Worm (Caenorhabditis elegans) whole organism, young adult: ENCODE results near the gene fkb-1.

Experiments used
- C06A6.2 ChIP-seq: fragments of 200-800 bp; sonication (Bioruptor generic); conservative IDR thresholded peaks from 2 replicates; pipeline ENCODE4 v1.3.6; 2022; ENCODE audit warnings: missing genetic modification characterization, missing compliant biosample characterization
- D2030.7 ChIP-seq: fragments of 200-800 bp; sonication (Bioruptor generic); IDR thresholded peaks from 2 replicates; pipeline ENCODE4 v1.3.6; 2022; ENCODE audit warnings: missing genetic modification reagents, missing genetic modification characterization, missing compliant biosample characterization
- F37B4.10 ChIP-seq: fragments of 200-800 bp; sonication (Bioruptor generic); IDR thresholded peaks from 2 replicates; pipeline ENCODE4 v1.3.6; 2022; ENCODE audit warnings: missing genetic modification characterization, missing compliant biosample characterization
- F49E8.2 ChIP-seq: sonication (generic microtip); optimal IDR thresholded peaks from 3 replicates; lab custom pipeline; 2017; ENCODE audit warnings: missing genetic modification characterization, mild to moderate bottlenecking, missing compliant biosample characterization, antibody characterized with exemption, moderate library complexity; ENCODE audit not compliant: insufficient read depth
- F52B5.7 ChIP-seq: sonication (generic microtip); optimal IDR thresholded peaks from 2 replicates; lab custom pipeline; 2016; ENCODE audit warnings: mild to moderate bottlenecking, missing genetic modification characterization, missing compliant biosample characterization
- F57C9.4 ChIP-seq: sonication (generic microtip); optimal IDR thresholded peaks from 2 replicates; lab custom pipeline; 2017; ENCODE audit warnings: mild to moderate bottlenecking, missing genetic modification characterization, missing compliant biosample characterization
- K11D2.4 ChIP-seq: fragments of 200-800 bp; sonication (Bioruptor generic); IDR thresholded peaks from 2 replicates; pipeline ENCODE4 v1.3.6; 2022; ENCODE audit warnings: missing genetic modification reagents, missing genetic modification characterization, missing compliant biosample characterization
- Y53G8AR.9 ChIP-seq: fragments of 200-800 bp; sonication (Bioruptor generic); conservative IDR thresholded peaks from 2 replicates; pipeline ENCODE4 v1.3.6; 2022; ENCODE audit warnings: missing genetic modification reagents, missing genetic modification characterization, missing compliant biosample characterization
- Y56A3A.18 ChIP-seq: fragments of 200-800 bp; sonication (Bioruptor generic); IDR thresholded peaks from 2 replicates; pipeline ENCODE4 v1.3.6; 2022; ENCODE audit warnings: missing genetic modification reagents, missing genetic modification characterization, missing compliant biosample characterization
- Y67H2A.10 ChIP-seq: fragments of 200-800 bp; sonication (Bioruptor generic); conservative IDR thresholded peaks from 2 replicates; pipeline ENCODE4 v1.3.6; 2022; ENCODE audit warnings: missing genetic modification reagents, missing genetic modification characterization, missing compliant biosample characterization
- akir-1 ChIP-seq: fragments of 200-800 bp; sonication (Bioruptor generic); optimal IDR thresholded peaks from 2 replicates; lab custom pipeline; 2018; ENCODE audit warnings: mild to moderate bottlenecking, missing genetic modification characterization, moderate library complexity, missing compliant biosample characterization
- ama-1 ChIP-seq, 3 experiments: fragments of 150-350 bp in 1 of 3; sonication (generic microtip) in 2 of 3; optimal IDR thresholded peaks; 2 replicates each; lab custom pipeline; 2014 to 2018; ENCODE audit warnings: missing biosample characterization in 2 of 3, missing genetic modification characterization in 2 of 3, missing genetic modification reagents in 2 of 3
- cebp-1 ChIP-seq, 2 experiments: fragments of 200-800 bp in 1 of 2; sonication (Bioruptor generic) in 1 of 2; sonication (generic microtip) in 1 of 2; IDR thresholded peaks in 1 of 2; optimal IDR thresholded peaks in 1 of 2; 2 replicates each; pipeline versions ENCODE4 v1.3.6 to Lab custom; 2017 to 2022; ENCODE audit warnings: missing compliant biosample characterization in 2 of 2, missing genetic modification characterization in 2 of 2, mild to moderate bottlenecking in 1 of 2, missing genetic modification reagents in 1 of 2, moderate library complexity in 1 of 2
- die-1 ChIP-seq: sonication (generic microtip); optimal IDR thresholded peaks from 2 replicates; lab custom pipeline; 2016; ENCODE audit warnings: missing genotype, mild to moderate bottlenecking, missing genetic modification characterization, missing compliant biosample characterization
- dpl-1 ChIP-seq: fragments of 150-350 bp; optimal IDR thresholded peaks from 2 replicates; lab custom pipeline; 2014; ENCODE audit warnings: missing biosample characterization, missing genetic modification reagents, missing genetic modification characterization
- egl-18 ChIP-seq: fragments of 200-800 bp; sonication (Bioruptor generic); IDR thresholded peaks from 2 replicates; pipeline ENCODE4 v1.3.6; 2022; ENCODE audit warnings: missing genetic modification reagents, missing genetic modification characterization, missing compliant biosample characterization
- egl-44 ChIP-seq: fragments of 200-800 bp; sonication (Bioruptor generic); IDR thresholded peaks from 2 replicates; pipeline ENCODE4 v1.3.6; 2022; ENCODE audit warnings: missing genetic modification reagents, missing genetic modification characterization, missing compliant biosample characterization
- egrh-3 ChIP-seq: fragments of 200-800 bp; sonication (Bioruptor generic); IDR thresholded peaks from 2 replicates; pipeline ENCODE4 v1.3.6; 2022; ENCODE audit warnings: missing genetic modification reagents, missing genetic modification characterization, missing compliant biosample characterization
- ekl-4 ChIP-seq: fragments of 200-800 bp; sonication (Bioruptor generic); IDR thresholded peaks from 2 replicates; pipeline ENCODE4 v1.3.6; 2022; ENCODE audit warnings: missing genetic modification reagents, missing genetic modification characterization, missing compliant biosample characterization
- fkh-3 ChIP-seq: sonication (generic microtip); optimal IDR thresholded peaks from 2 replicates; lab custom pipeline; 2016; ENCODE audit warnings: mild to moderate bottlenecking, missing genetic modification characterization, missing compliant biosample characterization
- gei-17 ChIP-seq: fragments of 200-800 bp; sonication (Bioruptor generic); optimal IDR thresholded peaks from 2 replicates; lab custom pipeline; 2018; ENCODE audit warnings: mild to moderate bottlenecking, missing genetic modification characterization, missing compliant biosample characterization
- hlh-12 ChIP-seq: sonication (generic microtip); optimal IDR thresholded peaks from 2 replicates; lab custom pipeline; 2016; ENCODE audit warnings: missing genetic modification characterization, missing compliant biosample characterization
- hlh-26 ChIP-seq: fragments of 200-800 bp; sonication (Bioruptor generic); conservative IDR thresholded peaks from 2 replicates; pipeline ENCODE4 v1.3.6; 2022; ENCODE audit warnings: missing genetic modification reagents, missing genetic modification characterization, missing compliant biosample characterization
- hmg-1.2 ChIP-seq: fragments of 200-800 bp; sonication (Bioruptor generic); IDR thresholded peaks from 2 replicates; pipeline ENCODE4 v1.3.6; 2022; ENCODE audit warnings: missing genetic modification reagents, missing genetic modification characterization, missing compliant biosample characterization
- hrde-1 ChIP-seq: sonication (generic microtip); optimal IDR thresholded peaks from 2 replicates; lab custom pipeline; 2016; ENCODE audit warnings: missing genetic modification characterization, mild to moderate bottlenecking, missing compliant biosample characterization, moderate library complexity, missing genotype, missing genetic modification reagents, borderline replicate concordance
- hsf-1 ChIP-seq: fragments of 200-800 bp; sonication (Bioruptor generic); IDR thresholded peaks from 2 replicates; pipeline ENCODE4 v1.3.6; 2022; ENCODE audit warnings: missing genetic modification reagents, missing genetic modification characterization, missing compliant biosample characterization
- lag-1 ChIP-seq: fragments of 200-800 bp; sonication (Bioruptor generic); IDR thresholded peaks from 2 replicates; pipeline ENCODE4 v1.3.6; 2022; ENCODE audit warnings: missing genetic modification reagents, missing genetic modification characterization, missing compliant biosample characterization
- let-607 ChIP-seq, 2 experiments: fragments of 200-800 bp in 1 of 2; sonication (Bioruptor generic) in 1 of 2; sonication (generic microtip) in 1 of 2; optimal IDR thresholded peaks; 2 replicates each; lab custom pipeline; 2016 to 2018; ENCODE audit warnings: mild to moderate bottlenecking in 2 of 2, missing compliant biosample characterization in 2 of 2, missing genetic modification characterization in 2 of 2, moderate library complexity in 2 of 2, missing genotype in 1 of 2
- lin-26 ChIP-seq: fragments of 200-800 bp; sonication (Bioruptor generic); IDR thresholded peaks from 2 replicates; pipeline ENCODE4 v1.3.6; 2022; ENCODE audit warnings: missing genetic modification reagents, missing genetic modification characterization, missing compliant biosample characterization
- lin-40 ChIP-seq: sonication (generic microtip); optimal IDR thresholded peaks from 2 replicates; lab custom pipeline; 2016; ENCODE audit warnings: missing genetic modification characterization, mild to moderate bottlenecking, missing compliant biosample characterization, missing genotype, missing genetic modification reagents
- lsy-27 ChIP-seq: sonication (generic microtip); optimal IDR thresholded peaks from 2 replicates; lab custom pipeline; 2017; ENCODE audit warnings: missing genetic modification characterization, mild to moderate bottlenecking, missing compliant biosample characterization, antibody characterized with exemption, missing genotype, borderline replicate concordance; ENCODE audit not compliant: insufficient read depth
- madf-3 ChIP-seq: fragments of 200-800 bp; sonication (Bioruptor generic); IDR thresholded peaks from 2 replicates; pipeline ENCODE4 v1.3.6; 2022; ENCODE audit warnings: missing genetic modification reagents, missing genetic modification characterization, missing compliant biosample characterization
- nfyb-1 ChIP-seq: fragments of 200-800 bp; sonication (Bioruptor generic); IDR thresholded peaks from 2 replicates; pipeline ENCODE4 v1.3.6; 2022; ENCODE audit warnings: missing genetic modification reagents, missing genetic modification characterization, missing compliant biosample characterization
- nhr-80 ChIP-seq: sonication (generic microtip); optimal IDR thresholded peaks from 2 replicates; lab custom pipeline; 2016; ENCODE audit warnings: missing genetic modification characterization, missing compliant biosample characterization
- pbrm-1 ChIP-seq: fragments of 200-800 bp; sonication (Bioruptor generic); IDR thresholded peaks from 2 replicates; pipeline ENCODE4 v1.3.6; 2022; ENCODE audit warnings: missing genetic modification reagents, missing genetic modification characterization, missing compliant biosample characterization
- pha-4 ChIP-seq: fragments of 150-350 bp; sonication (generic microtip); optimal IDR thresholded peaks from 2 replicates; lab custom pipeline; 2014; ENCODE audit warnings: missing biosample characterization, missing genetic modification reagents, missing genetic modification characterization
- sea-2 ChIP-seq: fragments of 200-800 bp; sonication (Bioruptor generic); IDR thresholded peaks from 2 replicates; pipeline ENCODE4 v1.3.6; 2022; ENCODE audit warnings: missing genetic modification characterization, missing compliant biosample characterization
- snpc-3.4 ChIP-seq: sonication (generic microtip); optimal IDR thresholded peaks from 2 replicates; lab custom pipeline; 2017; ENCODE audit warnings: missing genetic modification characterization, mild to moderate bottlenecking, missing compliant biosample characterization, antibody characterized with exemption, moderate library complexity, missing genotype, missing genetic modification reagents
- tbp1 ChIP-seq: fragments of 200-800 bp; sonication (Bioruptor generic); optimal IDR thresholded peaks from 2 replicates; lab custom pipeline; 2018; ENCODE audit warnings: mild to moderate bottlenecking, missing genetic modification characterization, missing compliant biosample characterization
- tbx-9 ChIP-seq: sonication (generic microtip); optimal IDR thresholded peaks from 2 replicates; lab custom pipeline; 2016; ENCODE audit warnings: borderline replicate concordance, missing genetic modification characterization, inconsistent platforms, missing compliant biosample characterization
- unc-130 ChIP-seq: sonication (generic microtip); optimal IDR thresholded peaks from 2 replicates; lab custom pipeline; 2016; ENCODE audit warnings: missing genetic modification reagents, missing genetic modification characterization, missing compliant biosample characterization
- ztf-22 ChIP-seq: fragments of 200-800 bp; sonication (Bioruptor generic); optimal IDR thresholded peaks from 2 replicates; lab custom pipeline; 2018; ENCODE audit warnings: mild to moderate bottlenecking, missing genetic modification characterization, moderate library complexity, missing compliant biosample characterization
- ztf-3 ChIP-seq: fragments of 200-800 bp; sonication (Bioruptor generic); optimal IDR thresholded peaks from 2 replicates; lab custom pipeline; 2018; ENCODE audit warnings: mild to moderate bottlenecking, missing genetic modification characterization, missing compliant biosample characterization

fkb-1 gene

DNA sequence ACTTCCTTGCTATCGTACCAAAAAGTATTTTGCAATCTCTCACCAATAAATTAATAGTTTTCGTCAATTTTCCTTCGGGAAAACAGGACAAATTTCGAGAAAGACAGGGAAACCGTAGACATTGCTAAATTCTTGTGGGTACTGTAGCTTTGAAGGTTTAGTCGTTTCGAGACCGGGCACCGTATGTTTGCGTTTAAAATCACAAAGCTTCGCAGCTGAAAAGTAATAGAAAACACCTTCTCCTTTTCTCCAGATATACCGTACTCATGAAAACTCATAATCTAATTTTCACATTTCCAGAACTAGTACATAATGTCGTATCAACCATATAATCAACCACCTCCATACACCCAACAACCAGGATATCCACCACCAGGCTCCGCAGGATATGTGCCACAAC lies 27.4 kb upstream of the fkb-1 start, which contains the start of gene F13H10.6:
TSS of gene F13H10.6 (plus strand) at position 301 of the 400 bp plus-strand sequence.
- TF ChIP-seq egl-18 (GFP tag; lab: Robert Waterston, UW) (no peak), tbp1 (GFP tag; lab: Kevin White, UChicago) (no peak), fkh-3 (tag; lab: Kevin White, UChicago) (no peak), die-1 (tag; lab: Kevin White, UChicago) (no peak), ztf-22 (no peak), Y67H2A.10 (no peak), lin-40 (tag; lab: Kevin White, UChicago) (no peak), K11D2.4 (GFP tag; lab: Robert Waterston, UW) (no peak), hlh-12 (no peak), lin-26 (GFP tag; lab: Robert Waterston, UW) (no peak), hsf-1 (no peak), F52B5.7 (tag; lab: Kevin White, UChicago) (no peak), F49E8.2 (no peak), unc-130 (no peak)

DNA sequence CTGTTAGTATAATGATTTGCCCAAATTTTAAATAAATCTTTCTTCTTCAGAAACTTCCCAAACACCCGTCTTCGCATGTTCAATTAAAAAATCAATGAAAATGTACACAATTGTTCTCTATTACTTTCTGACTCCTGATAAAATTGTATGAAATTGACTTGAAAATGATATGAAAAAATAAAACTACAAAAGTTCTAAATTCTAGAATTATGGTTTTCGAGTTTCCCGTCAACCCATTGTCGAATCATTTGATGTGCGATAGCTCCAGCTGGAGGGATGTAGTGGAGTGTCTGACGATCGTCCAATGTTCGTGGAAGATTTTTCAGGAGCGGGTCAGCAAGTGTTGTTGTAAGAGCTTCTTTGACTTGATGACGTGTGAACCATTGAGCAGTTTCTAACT lies 26.5 kb upstream of the fkb-1 start:
- TF ChIP-seq pbrm-1 (GFP tag; lab: Robert Waterston, UW) (0 out of 2 replicates have a peak, but pooled peaks have one; percentile 5), ekl-4 (GFP tag; lab: Robert Waterston, UW) (no peak), ama-1 (optimal IDR thresholded peaks at IDR 0.05; lab: Kevin White, UChicago) (no peak), ama-1 (GFP tag; optimal IDR thresholded peaks at IDR 0.05; lab: Kevin White, UChicago) (no peak), pha-4 (no peak), F52B5.7 (tag; lab: Kevin White, UChicago) (no peak), akir-1 (GFP tag; lab: Kevin White, UChicago) (no peak), Y56A3A.18 (GFP tag; lab: Robert Waterston, UW) (no peak)
- TF ChIP-seq, all 124 proteins: peak for 1

ce11 chrIV:11011920-11012319 lies 24.5 kb upstream of the fkb-1 start, which contains the start of gene ndx-9:
ndx-9 (minus strand) TSS chrIV:11012020.
- TF ChIP-seq F37B4.10 (GFP tag; lab: Robert Waterston, UW) (no peak), hrde-1 (tag; lab: Kevin White, UChicago) (no peak), F57C9.4 (no peak), dpl-1 (no peak), D2030.7 (GFP tag; lab: Robert Waterston, UW) (no peak), Y53G8AR.9 (no peak), lsy-27 (no peak)

- no peak for TF ChIP-seq egl-44 (GFP tag; lab: Robert Waterston, UW)
- TF ChIP-seq ztf-3 (GFP tag; lab: Kevin White, UChicago) = no peak
- no peak for TF ChIP-seq tbx-9
- no peak for TF ChIP-seq C06A6.2 (GFP tag; lab: Robert Waterston, UW)
- TF ChIP-seq Y67H2A.10 = no peak
- no peak for TF ChIP-seq sea-2
- TF ChIP-seq hlh-26 = no peak
- no peak for TF ChIP-seq let-607 (tag; optimal IDR thresholded peaks at IDR 0.05; lab: Kevin White, UChicago)
- TF ChIP-seq snpc-3.4 (tag; lab: Kevin White, UChicago) = peak; percentile 8
- no peak for TF ChIP-seq hmg-1.2
- TF ChIP-seq lag-1 (GFP tag; lab: Robert Waterston, UW) = no peak
- no peak for TF ChIP-seq lin-26 (GFP tag; lab: Robert Waterston, UW)
- no peak for TF ChIP-seq egrh-3
- no peak for TF ChIP-seq unc-130
- no peak for TF ChIP-seq hlh-12
- no peak for TF ChIP-seq nfyb-1
- 0 out of 2 replicates have a peak, but pooled peaks have one; percentile 14 for TF ChIP-seq madf-3 (GFP tag; lab: Robert Waterston, UW)
- TF ChIP-seq gei-17 (GFP tag; lab: Kevin White, UChicago) = no peak
- peak; percentile 88 for TF ChIP-seq nhr-80
- no peak for TF ChIP-seq cebp-1 (GFP tag; IDR thresholded peaks at IDR 0.05; lab: Robert Waterston, UW)
- TF ChIP-seq cebp-1 (tag; optimal IDR thresholded peaks at IDR 0.05; lab: Kevin White, UChicago) = peak; percentile 50
Measured at ce11 chrIV:11015881-11016280, 20.5 kb upstream of the fkb-1 start, which contains the start of gene F13H10.3. F13H10.3 (minus strand) TSS chrIV:11015953.
